Worm (Caenorhabditis elegans) whole organism, early embryonic: ENCODE data around the gene tmem-17.

Source experiments
- B0310.2 ChIP-seq: sonication (generic microtip); optimal IDR thresholded peaks from 2 replicates; lab custom pipeline; 2016; ENCODE audit warnings: mild to moderate bottlenecking, missing genetic modification characterization, missing compliant biosample characterization
- F13C5.2 ChIP-seq: sonication (generic microtip); optimal IDR thresholded peaks from 2 replicates; lab custom pipeline; 2017; ENCODE audit warnings: mild to moderate bottlenecking, missing genetic modification characterization, inconsistent platforms, missing compliant biosample characterization
- ama-1 ChIP-seq: fragments of 150-350 bp; optimal IDR thresholded peaks from 2 replicates; lab custom pipeline; 2014
- ceh-13 ChIP-seq: fragments of 200-800 bp; sonication (Bioruptor generic); optimal IDR thresholded peaks from 2 replicates; lab custom pipeline; 2018; ENCODE audit warnings: mild to moderate bottlenecking, missing genetic modification characterization, missing compliant biosample characterization
- ets-7 ChIP-seq: sonication (generic microtip); optimal IDR thresholded peaks from 2 replicates; lab custom pipeline; 2016; ENCODE audit warnings: missing genotype, missing genetic modification characterization, missing compliant biosample characterization
- flt-1 ChIP-seq: fragments of 200-800 bp; sonication (Bioruptor generic); IDR thresholded peaks from 2 replicates; pipeline ENCODE4 v1.3.6; 2022; ENCODE audit warnings: missing genetic modification characterization, missing compliant biosample characterization
- hmbx-1 ChIP-seq: sonication (generic microtip); optimal IDR thresholded peaks from 2 replicates; lab custom pipeline; 2016; ENCODE audit warnings: mild to moderate bottlenecking, missing genetic modification characterization, missing compliant biosample characterization
- hmg-4 ChIP-seq: fragments of 200-800 bp; sonication (Bioruptor generic); optimal IDR thresholded peaks from 2 replicates; lab custom pipeline; 2018; ENCODE audit warnings: mild to moderate bottlenecking, missing genetic modification characterization, missing compliant biosample characterization
- hnd-1 ChIP-seq: sonication (generic microtip); optimal IDR thresholded peaks from 2 replicates; lab custom pipeline; 2016; ENCODE audit warnings: missing genetic modification characterization, missing compliant biosample characterization
- pes-1 ChIP-seq: fragments of 200-800 bp; sonication (Bioruptor generic); IDR thresholded peaks from 2 replicates; pipeline ENCODE4 v1.3.6; 2022; ENCODE audit warnings: missing genetic modification reagents, missing genetic modification characterization, missing compliant biosample characterization
- scrt-1 ChIP-seq: fragments of 200-800 bp; sonication (Bioruptor generic); IDR thresholded peaks from 2 replicates; pipeline ENCODE4 v1.3.6; 2022; ENCODE audit warnings: missing genetic modification characterization, missing compliant biosample characterization
- tbx-37 ChIP-seq: fragments of 200-800 bp; sonication (Bioruptor generic); conservative IDR thresholded peaks from 2 replicates; pipeline ENCODE4 v1.3.6; 2022; ENCODE audit warnings: missing genetic modification reagents, missing genetic modification characterization, missing compliant biosample characterization
- tra-4 ChIP-seq: sonication (generic microtip); optimal IDR thresholded peaks from 2 replicates; lab custom pipeline; 2017; ENCODE audit warnings: missing genetic modification characterization, missing compliant biosample characterization

DNA sequence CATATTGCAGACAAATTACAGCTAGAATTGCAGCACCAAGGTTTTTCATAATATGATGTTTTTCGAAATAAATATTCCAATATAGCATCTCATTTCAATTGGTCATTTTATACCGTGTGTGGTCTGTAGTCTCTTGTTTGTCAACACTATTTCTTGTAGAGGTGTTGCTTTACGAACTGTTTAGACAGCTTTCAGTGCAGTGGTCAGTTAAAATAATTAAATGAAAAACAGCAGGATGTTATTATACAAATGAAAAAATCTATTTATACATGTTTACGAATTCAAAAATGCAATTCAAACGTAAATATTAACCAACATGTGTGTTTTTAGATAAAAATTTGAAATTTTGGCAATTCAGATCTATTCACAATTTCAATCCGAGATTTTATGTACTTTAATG is 41.7 kb downstream of the tmem-17 start, which contains the start of gene B0280.7:
- TF ChIP-seq ama-1 (lab: Kevin White, UChicago) (no peak), scrt-1 (GFP tag; lab: Robert Waterston, UW) (no peak), tra-4 (tag; lab: Kevin White, UChicago) (no peak), flt-1 (no peak), F13C5.2 (tag; lab: Kevin White, UChicago) (no peak), hnd-1 (tag; lab: Kevin White, UChicago) (no peak), ceh-13 (GFP tag; lab: Kevin White, UChicago) (no peak), hmbx-1 (tag; lab: Kevin White, UChicago) (no peak), hmg-4 (GFP tag; lab: Kevin White, UChicago) (no peak), pes-1 (GFP tag; lab: Robert Waterston, UW) (no peak), ets-7 (no peak), tbx-37 (GFP tag; lab: Robert Waterston, UW) (no peak), B0310.2 (no peak)
